Worm (Caenorhabditis elegans): ENCODE data around the gene Y45G5AM.9.
A peak's percentile ranks its signal among the peaks of the same experiment; 100 is the strongest.

Y45G5AM.9 gene

ce11 chrV:4168045-4168444, 26.4 kb downstream of the Y45G5AM.9 start:
- TF ChIP-seq zfp-3 (GFP tag; conservative IDR thresholded peaks at IDR 0.05) (no peak), Y5F2A.4 (GFP tag; optimal IDR thresholded peaks at IDR 0.05) (no peak), snpc-4 (tag; optimal IDR thresholded peaks at IDR 0.05) (no peak), nhr-10 (tag; optimal IDR thresholded peaks at IDR 0.05) (no peak), dpl-1 (GFP tag; optimal IDR thresholded peaks at IDR 0.05) (no peak), zfp-2 (tag; optimal IDR thresholded peaks at IDR 0.05) (no peak), attf-4 (tag; optimal IDR thresholded peaks at IDR 0.05) (no peak), Y48G9A.11 (GFP tag; IDR thresholded peaks at IDR 0.05) (no peak), hlh-30 (tag; optimal IDR thresholded peaks at IDR 0.05; ENCODE audit: insufficient read depth) (no peak), fos-1 (tag; optimal IDR thresholded peaks at IDR 0.05) (no peak)

- TF ChIP-seq mep-1 (tag; optimal IDR thresholded peaks at IDR 0.05) = no peak
- no peak for TF ChIP-seq lin-1 (GFP tag; IDR thresholded peaks at IDR 0.05)
- no peak for TF ChIP-seq attf-4 (tag; optimal IDR thresholded peaks at IDR 0.05)
- TF ChIP-seq daf-16 (GFP tag; optimal IDR thresholded peaks at IDR 0.05) = no peak
- peak; percentile 30 for TF ChIP-seq daf-16 (tag; optimal IDR thresholded peaks at IDR 0.05)
- no peak for TF ChIP-seq jun-1 (tag; optimal IDR thresholded peaks at IDR 0.05)
- TF ChIP-seq hif-1 (tag; optimal IDR thresholded peaks at IDR 0.05) = peak in 1 of 2 experiments; percentile 21
- no peak for TF ChIP-seq pha-4 (GFP tag; IDR thresholded peaks at IDR 0.05)
- peak; percentile 8 for TF ChIP-seq pha-4 (tag; optimal IDR thresholded peaks at IDR 0.05)
- no peak for TF ChIP-seq nhr-42 (GFP tag; IDR thresholded peaks at IDR 0.05)
- TF ChIP-seq zip-2 (tag; optimal IDR thresholded peaks at IDR 0.05) = peak; percentile 96
- TF ChIP-seq zfp-2 (tag; optimal IDR thresholded peaks at IDR 0.05) = no peak
- no peak for TF ChIP-seq nhr-41 (GFP tag; IDR thresholded peaks at IDR 0.05)
- peak; percentile 7 for TF ChIP-seq pqm-1 (tag; optimal IDR thresholded peaks at IDR 0.05)
These were observed 29.9 kb downstream of the Y45G5AM.9 start, which contains the start of gene Y45G5AM.3 for ce11 chrV:4164504-4164959. Gene Y45G5AM.3, plus strand, starts transcription at chrV:4164554.

ce11 chrV:4162922-4163321, 31.5 kb downstream of the Y45G5AM.9 start, which contains the start of gene Y45G5AM.4:
Gene Y45G5AM.4, plus strand, starts transcription at chrV:4163222.
- no peak for TF ChIP-seq lin-39 (tag; optimal IDR thresholded peaks at IDR 0.05)
- TF ChIP-seq lin-29 (GFP tag; IDR thresholded peaks at IDR 0.05) = no peak
- TF ChIP-seq tra-1 (GFP tag; IDR thresholded peaks at IDR 0.05) = no peak
- TF ChIP-seq zip-11 (GFP tag; IDR thresholded peaks at IDR 0.05) = no peak
- TF ChIP-seq nhr-48 (tag; optimal IDR thresholded peaks at IDR 0.05) = no peak
- no peak for TF ChIP-seq hlh-30 (tag; optimal IDR thresholded peaks at IDR 0.05; ENCODE audit: insufficient read depth)
- TF ChIP-seq egl-27 (tag; optimal IDR thresholded peaks at IDR 0.05) = no peak
- no peak for TF ChIP-seq php-3 (GFP tag; IDR thresholded peaks at IDR 0.05)
- TF ChIP-seq lin-13 (GFP tag; optimal IDR thresholded peaks at IDR 0.05) = no peak
- TF ChIP-seq mxl-3 (GFP tag; optimal IDR thresholded peaks at IDR 0.05) = no peak
- TF ChIP-seq jun-1 (tag; optimal IDR thresholded peaks at IDR 0.05) = no peak
- TF ChIP-seq set-16 (GFP tag; IDR thresholded peaks at IDR 0.05) = no peak

- TF ChIP-seq unc-62 (GFP tag; optimal IDR thresholded peaks at IDR 0.05 in 1 of 2) (peak in 1 of 2 experiments; percentile 27), unc-62 (tag; optimal IDR thresholded peaks at IDR 0.05) (no peak), F49E8.2 (tag; optimal IDR thresholded peaks at IDR 0.05; ENCODE audit: borderline replicate concordance) (no peak)
These were observed 34.4 kb downstream of the Y45G5AM.9 start, which contains the start of gene Y45G5AM.5 for ce11 chrV:4160086-4160485. Gene Y45G5AM.5, plus strand, starts transcription at chrV:4160386.

ce11 chrV:4157291-4157690, 37.1 kb downstream of the Y45G5AM.9 start:
- TF ChIP-seq dpl-1 (GFP tag; optimal IDR thresholded peaks at IDR 0.05) (no peak), zfp-2 (tag; optimal IDR thresholded peaks at IDR 0.05) (no peak), unc-62 (GFP tag; optimal IDR thresholded peaks at IDR 0.05 in 1 of 2) (peak in 1 of 2 experiments; percentile 72), unc-62 (tag; optimal IDR thresholded peaks at IDR 0.05) (no peak), lsy-2 (tag; optimal IDR thresholded peaks at IDR 0.05) (no peak), saeg-2 (GFP tag; IDR thresholded peaks at IDR 0.05) (no peak), unc-130 (GFP tag; optimal IDR thresholded peaks at IDR 0.05) (no peak), nhr-28 (tag; optimal IDR thresholded peaks at IDR 0.05) (peak; percentile 32), nhr-42 (GFP tag; IDR thresholded peaks at IDR 0.05) (no peak), nhr-11 (tag; optimal IDR thresholded peaks at IDR 0.05) (peak; percentile 20), hlh-11 (tag; optimal IDR thresholded peaks at IDR 0.05) (peak; percentile 46), zip-2 (tag; optimal IDR thresholded peaks at IDR 0.05) (no peak), mxl-3 (GFP tag; optimal IDR thresholded peaks at IDR 0.05) (peak; percentile 13), daf-16 (GFP tag; optimal IDR thresholded peaks at IDR 0.05) (peak in 1 of 2 experiments; percentile 40), daf-16 (tag; optimal IDR thresholded peaks at IDR 0.05) (no peak)
